Fruit fly (Drosophila melanogaster): Measurements from ENCODE around the gene Cpr11B.

Gene Cpr11B

DNA sequence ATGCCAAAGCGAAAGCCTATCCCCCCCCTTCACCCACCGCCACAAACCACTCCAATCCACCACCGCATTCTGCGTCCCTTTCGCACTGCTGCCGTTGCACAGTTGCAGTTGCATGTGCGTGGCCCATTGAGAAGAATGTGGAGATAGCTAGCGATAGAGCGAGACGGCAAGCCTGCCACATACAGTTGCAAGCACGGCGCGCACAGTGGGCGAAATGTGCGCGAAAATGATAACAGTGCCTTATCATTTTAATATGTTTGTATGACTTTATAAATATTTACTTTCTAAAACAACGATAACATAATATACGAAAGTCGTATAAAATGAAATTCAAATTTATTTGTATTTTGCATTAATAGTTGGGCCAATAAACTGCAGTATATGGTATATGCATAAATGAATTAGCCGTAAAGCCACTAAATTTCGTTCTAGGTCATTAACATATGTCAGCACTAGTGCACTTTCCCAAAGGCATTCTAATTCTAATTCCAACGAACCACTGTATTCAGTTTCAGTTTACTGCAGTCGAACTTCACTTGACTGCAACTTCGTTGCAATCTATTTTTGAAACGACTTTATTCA lies 23.0 kb downstream of the Cpr11B start (continued):
- TF ChIP-seq CG6276 (GFP tag; optimal IDR thresholded peaks at IDR 0.05), result peak; percentile 94
- peak; percentile 59 for TF ChIP-seq Sox15 (GFP tag; optimal IDR thresholded peaks at IDR 0.05)
- TF ChIP-seq net (GFP tag; optimal IDR thresholded peaks at IDR 0.05), result peak; percentile 91
- TF ChIP-seq CG16779 (tag; optimal IDR thresholded peaks at IDR 0.05), result peak; percentile 83
- peak; percentile 91 for TF ChIP-seq OdsH (GFP tag; optimal IDR thresholded peaks at IDR 0.05)
- peak; percentile 88 for TF ChIP-seq dac (GFP tag; optimal IDR thresholded peaks at IDR 0.05)
- peak; percentile 86 for TF ChIP-seq acj6 (GFP tag; optimal IDR thresholded peaks at IDR 0.05)
- TF ChIP-seq CG6163 (GFP tag; IDR thresholded peaks at IDR 0.05), result peak; percentile 85
- peak; percentile 92 for TF ChIP-seq CG10631 (GFP tag; optimal IDR thresholded peaks at IDR 0.05)
- peak; percentile 78 for TF ChIP-seq spab (GFP tag; optimal IDR thresholded peaks at IDR 0.05)
- peak; percentile 63 for TF ChIP-seq Ets21C (GFP tag; optimal IDR thresholded peaks at IDR 0.05)
- peak; percentile 63 for TF ChIP-seq CG31627 (GFP tag; optimal IDR thresholded peaks at IDR 0.05)
- peak; percentile 80 for TF ChIP-seq CG6792 (GFP tag; optimal IDR thresholded peaks at IDR 0.05)
- peak; percentile 52 for TF ChIP-seq CG7368 (GFP tag; optimal IDR thresholded peaks at IDR 0.05)
- peak; percentile 84 for TF ChIP-seq CG1621 (tag; optimal IDR thresholded peaks at IDR 0.05)
- TF ChIP-seq CG3919 (GFP tag; optimal IDR thresholded peaks at IDR 0.05), result peak; percentile 86
- no peak for TF ChIP-seq Hr38 (GFP tag; optimal IDR thresholded peaks at IDR 0.05)
- TF ChIP-seq dsx (GFP tag; optimal IDR thresholded peaks at IDR 0.05; ENCODE audit: poor library complexity, severe bottlenecking), result peak; percentile 77
- peak; percentile 81 to 91 for TF ChIP-seq ss (GFP tag; optimal IDR thresholded peaks at IDR 0.05)
- peak; percentile 90 for TF ChIP-seq Sox14 (GFP tag; optimal IDR thresholded peaks at IDR 0.05)
- peak; percentile 91 for TF ChIP-seq CG11762 (GFP tag; optimal IDR thresholded peaks at IDR 0.05; ENCODE audit: insufficient read depth)
- TF ChIP-seq CG11902 (GFP tag; optimal IDR thresholded peaks at IDR 0.05), result peak; percentile 22
- TF ChIP-seq CG10669 (GFP tag; optimal IDR thresholded peaks at IDR 0.05), result peak; percentile 83
- peak; percentile 83 for TF ChIP-seq CG6808 (GFP tag; optimal IDR thresholded peaks at IDR 0.05)
- peak; percentile 93 for TF ChIP-seq Lpt (GFP tag; optimal IDR thresholded peaks at IDR 0.05)
- no peak for TF ChIP-seq CG6854 (GFP tag; optimal IDR thresholded peaks at IDR 0.05)
- TF ChIP-seq CG3032 (tag; optimal IDR thresholded peaks at IDR 0.05), result peak; percentile 81
- TF ChIP-seq svp (GFP tag), result peak; percentile 88
- peak; percentile 86 for TF ChIP-seq fd59A (GFP tag; optimal IDR thresholded peaks at IDR 0.05)

DNA sequence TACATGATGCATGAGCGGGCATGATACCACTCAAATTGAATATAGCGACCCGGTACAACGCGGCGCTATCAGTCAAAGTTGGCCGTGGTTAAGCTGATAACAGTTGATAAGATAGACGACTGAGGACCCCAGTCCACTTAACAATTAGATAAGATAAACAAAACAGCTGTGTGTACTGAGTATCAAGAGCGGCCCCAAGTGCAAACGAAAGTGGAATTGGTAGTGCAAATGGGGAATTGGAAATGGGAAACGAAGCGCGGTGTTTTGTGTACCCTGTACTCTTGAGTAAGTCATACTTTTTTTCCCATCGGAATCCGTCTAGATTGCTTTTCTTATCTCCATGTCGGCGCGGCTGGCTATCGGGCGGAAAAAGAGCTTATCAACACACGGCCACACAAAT lies 24.8 kb downstream of the Cpr11B start:
- TF ChIP-seq CG9139 (GFP tag; optimal IDR thresholded peaks at IDR 0.05) (no peak), CG6792 (GFP tag; optimal IDR thresholded peaks at IDR 0.05) (no peak), CG3919 (GFP tag; optimal IDR thresholded peaks at IDR 0.05) (no peak), Eip78C (GFP tag) (no peak), fd85E (GFP tag; optimal IDR thresholded peaks at IDR 0.05) (no peak), fkh (GFP tag; optimal IDR thresholded peaks at IDR 0.05) (peak; percentile 67), OdsH (GFP tag; optimal IDR thresholded peaks at IDR 0.05) (no peak), CG6276 (GFP tag; optimal IDR thresholded peaks at IDR 0.05) (no peak), Ets21C (GFP tag; optimal IDR thresholded peaks at IDR 0.05) (no peak), CG15336 (GFP tag; IDR thresholded peaks at IDR 0.05) (0 out of 2 replicates have a peak, but pooled peaks have one; percentile 14), CG11902 (GFP tag; optimal IDR thresholded peaks at IDR 0.05) (no peak), CG1621 (tag; optimal IDR thresholded peaks at IDR 0.05) (no peak), Smox (GFP tag; optimal IDR thresholded peaks at IDR 0.05) (no peak), Sox14 (GFP tag; optimal IDR thresholded peaks at IDR 0.05) (no peak), svp (GFP tag) (peak; percentile 85), CG4318 (GFP tag; optimal IDR thresholded peaks at IDR 0.05) (no peak), Hr38 (GFP tag; optimal IDR thresholded peaks at IDR 0.05) (no peak), Ets96B (tag; optimal IDR thresholded peaks at IDR 0.05) (no peak), ss (GFP tag; optimal IDR thresholded peaks at IDR 0.05) (peak in 1 of 2 experiments; percentile 14), fd59A (GFP tag; optimal IDR thresholded peaks at IDR 0.05) (no peak), eg (GFP tag; IDR thresholded peaks at IDR 0.05) (no peak), vri (GFP tag; optimal IDR thresholded peaks at IDR 0.05) (peak; percentile 67), CG6163 (GFP tag; IDR thresholded peaks at IDR 0.05) (no peak), Eip93F (GFP tag; optimal IDR thresholded peaks at IDR 0.05) (no peak)

Data from whole organism, prepupa.